Worm (Caenorhabditis elegans) whole organism, midembryonic: ENCODE data around the gene ZK418.13.

Experiments
- cog-1 ChIP-seq: sonication (generic microtip); optimal IDR thresholded peaks from 2 replicates; lab custom pipeline; 2016; ENCODE audit warnings: missing genetic modification characterization, missing compliant biosample characterization
- flt-1 ChIP-seq: fragments of 200-800 bp; sonication (Bioruptor generic); IDR thresholded peaks from 2 replicates; pipeline ENCODE4 v1.3.6; 2022; ENCODE audit warnings: missing genetic modification characterization, missing compliant biosample characterization

ce11 chrIII:7091042-7091441 lies 14.8 kb upstream of the ZK418.13 start, which contains the start of gene ZK418.2:
- no peak for TF ChIP-seq flt-1 (GFP tag; lab: Robert Waterston, UW)
- TF ChIP-seq cog-1: no peak
